Worm (Caenorhabditis elegans) whole organism, mixed stage, embryonic: ENCODE measurements around the gene F10E9.12.

ENCODE experiments used
- blmp-1 ChIP-seq: fragments of 150-350 bp; optimal IDR thresholded peaks from 2 replicates; lab custom pipeline; 2014; ENCODE audit warnings: missing biosample characterization, missing genetic modification characterization
- drap-1 ChIP-seq: fragments of 200-800 bp; sonication (Bioruptor generic); optimal IDR thresholded peaks from 3 replicates; lab custom pipeline; 2018; ENCODE audit warnings: mild to moderate bottlenecking, missing genetic modification characterization, missing compliant biosample characterization
- lin-13 ChIP-seq: fragments of 150-350 bp; optimal IDR thresholded peaks from 2 replicates; lab custom pipeline; 2014; ENCODE audit warnings: missing biosample characterization, missing genetic modification characterization
- nhr-12 ChIP-seq: fragments of 150-350 bp; optimal IDR thresholded peaks from 2 replicates; lab custom pipeline; 2014; ENCODE audit warnings: missing biosample characterization, missing genetic modification characterization
- nhr-237 ChIP-seq: fragments of 150-350 bp; optimal IDR thresholded peaks from 2 replicates; lab custom pipeline; 2014; ENCODE audit warnings: missing biosample characterization, missing genetic modification characterization
- tbx-8 ChIP-seq: fragments of 200-800 bp; sonication (Bioruptor generic); optimal IDR thresholded peaks from 2 replicates; lab custom pipeline; 2018; ENCODE audit warnings: mild to moderate bottlenecking, missing genetic modification characterization, moderate library complexity, missing compliant biosample characterization
- unc-39 ChIP-seq: fragments of 150-350 bp; optimal IDR thresholded peaks from 2 replicates; lab custom pipeline; 2014; ENCODE audit warnings: missing biosample characterization, missing genetic modification characterization
- unc-62 ChIP-seq: fragments of 150-350 bp; optimal IDR thresholded peaks from 2 replicates; lab custom pipeline; 2014; ENCODE audit warnings: missing biosample characterization, missing genetic modification reagents, missing genetic modification characterization
- ztf-11 ChIP-seq: fragments of 150-350 bp; optimal IDR thresholded peaks from 2 replicates; lab custom pipeline; 2014; ENCODE audit warnings: missing biosample characterization, missing genetic modification characterization

DNA sequence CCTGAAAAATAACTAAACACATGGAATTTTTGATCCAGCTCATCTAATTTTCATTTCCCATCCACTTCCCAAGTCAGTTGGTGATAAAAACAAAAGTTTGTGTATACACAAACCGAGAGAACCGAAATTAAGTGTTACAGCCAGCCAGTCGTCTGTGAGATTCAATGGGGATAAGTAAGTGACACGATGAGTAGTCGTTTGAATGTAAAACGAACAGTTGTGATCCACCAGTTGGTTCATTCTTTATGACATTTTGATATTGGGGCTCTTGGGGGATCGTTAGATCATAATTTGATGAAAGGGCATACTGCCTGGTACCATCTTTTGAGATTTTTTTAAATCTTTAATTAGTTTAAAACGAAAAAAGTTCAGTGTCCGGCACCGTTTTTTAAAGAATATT, 37.5 kb upstream of the F10E9.12 start:
- TF ChIP-seq nhr-12 (tag; lab: Kevin White, UChicago) = no peak
- TF ChIP-seq ztf-11 = no peak
- TF ChIP-seq unc-39 (tag; lab: Kevin White, UChicago) = no peak
- TF ChIP-seq drap-1 (GFP tag; lab: Kevin White, UChicago) = no peak
- TF ChIP-seq nhr-237 = no peak
- TF ChIP-seq blmp-1 (tag; lab: Kevin White, UChicago) = no peak
- TF ChIP-seq tbx-8 (GFP tag; lab: Kevin White, UChicago) = no peak
- TF ChIP-seq lin-13 (tag; lab: Kevin White, UChicago) = no peak
- TF ChIP-seq unc-62 (GFP tag; lab: Kevin White, UChicago) = no peak
